Fruit fly (Drosophila melanogaster): Measurements from ENCODE around the gene CG12795.

CG12795 gene

dm6 chr2L:3435086-3435485 is 17.2 kb upstream of the CG12795 start (continued):
- TF ChIP-seq CG11560 (tag; IDR thresholded peaks at IDR 0.05): no peak
- TF ChIP-seq NC2α (GFP tag; optimal IDR thresholded peaks at IDR 0.05): no peak
- TF ChIP-seq CG15269 (tag; optimal IDR thresholded peaks at IDR 0.05): peak; percentile 41
- TF ChIP-seq CG12391 (tag; optimal IDR thresholded peaks at IDR 0.05): no peak
- no peak for TF ChIP-seq Dbx (GFP tag; IDR thresholded peaks at IDR 0.05)
- TF ChIP-seq Dll (GFP tag; IDR thresholded peaks at IDR 0.05; ENCODE audit: partially characterized antibody): no peak
- TF ChIP-seq Oli (tag; optimal IDR thresholded peaks at IDR 0.05): peak; percentile 59
- peak; percentile 35; the same call in 1 of the 2 replicates for TF ChIP-seq ap (GFP tag; IDR thresholded peaks at IDR 0.05)
- no peak for TF ChIP-seq aop (GFP tag; IDR thresholded peaks at IDR 0.05)
- no peak for TF ChIP-seq CG4707 (GFP tag; optimal IDR thresholded peaks at IDR 0.05)
- peak; percentile 39 for TF ChIP-seq CG7556 (GFP tag; optimal IDR thresholded peaks at IDR 0.05)
- TF ChIP-seq gt (GFP tag; IDR thresholded peaks at IDR 0.05): no peak
- no peak for TF ChIP-seq chinmo (GFP tag; IDR thresholded peaks at IDR 0.05; ENCODE audit: partially characterized antibody)
- peak; percentile 27 for TF ChIP-seq CG10654 (GFP tag; optimal IDR thresholded peaks at IDR 0.05)
- no peak for TF ChIP-seq tio (GFP tag; optimal IDR thresholded peaks at IDR 0.05)
- TF ChIP-seq MTF-1 (GFP tag; optimal IDR thresholded peaks at IDR 0.05; ENCODE audit: borderline replicate concordance): no peak
- no peak for TF ChIP-seq Hsf (GFP tag; optimal IDR thresholded peaks at IDR 0.05)
- TF ChIP-seq wdn (GFP tag; IDR thresholded peaks at IDR 0.05): no peak; the same call in 1 of the 2 replicates
- TF ChIP-seq al (GFP tag; IDR thresholded peaks at IDR 0.05): no peak
- TF ChIP-seq CG6813 (GFP tag; optimal IDR thresholded peaks at IDR 0.05): peak; percentile 28
- TF ChIP-seq CG12299 (tag; optimal IDR thresholded peaks at IDR 0.05): no peak
- TF ChIP-seq CG4282 (GFP tag; optimal IDR thresholded peaks at IDR 0.05): no peak
- peak; percentile 57 for TF ChIP-seq tgo (GFP tag; IDR thresholded peaks at IDR 0.05)
- TF ChIP-seq az2 (GFP tag; optimal IDR thresholded peaks at IDR 0.05): peak; percentile 37
- no peak for TF ChIP-seq Dp (GFP tag; optimal IDR thresholded peaks at IDR 0.05)
- TF ChIP-seq Nf-YC (tag; optimal IDR thresholded peaks at IDR 0.05): no peak
- TF ChIP-seq CG16815 (GFP tag; optimal IDR thresholded peaks at IDR 0.05): peak; percentile 22
- TF ChIP-seq fd64A (GFP tag; optimal IDR thresholded peaks at IDR 0.05): no peak
- TF ChIP-seq CG32772 (GFP tag; IDR thresholded peaks at IDR 0.05): 0 out of 2 replicates have a peak, but pooled peaks have one; percentile 49
- TF ChIP-seq org-1 (GFP tag; optimal IDR thresholded peaks at IDR 0.05): peak; percentile 37
- TF ChIP-seq slp2 (GFP tag; optimal IDR thresholded peaks at IDR 0.05): no peak
- TF ChIP-seq Aef1 (GFP tag; IDR thresholded peaks at IDR 0.05): peak; percentile 28; the same call in 1 of the 3 replicates
- TF ChIP-seq CG31224 (GFP tag; IDR thresholded peaks at IDR 0.05): 0 out of 2 replicates have a peak, but pooled peaks have one; percentile 24
- TF ChIP-seq CG31388 (GFP tag; optimal IDR thresholded peaks at IDR 0.05): no peak
- TF ChIP-seq caup (GFP tag; optimal IDR thresholded peaks at IDR 0.05; ENCODE audit: severe bottlenecking): no peak
- TF ChIP-seq stc (GFP tag; IDR thresholded peaks at IDR 0.05): peak; percentile 55; the same call in 1 of the 2 replicates
- no peak for TF ChIP-seq Awh (GFP tag; IDR thresholded peaks at IDR 0.05)
- 0 out of 2 replicates have a peak, but pooled peaks have one; percentile 25 for TF ChIP-seq CG4360 (GFP tag; IDR thresholded peaks at IDR 0.05)
- TF ChIP-seq CG14050 (GFP tag; IDR thresholded peaks at IDR 0.05): 0 out of 3 replicates have a peak, but pooled peaks have one; percentile 23
- no peak for TF ChIP-seq klu (GFP tag; IDR thresholded peaks at IDR 0.05)
- peak; percentile 9 for TF ChIP-seq Camta (GFP tag; optimal IDR thresholded peaks at IDR 0.05)
- TF ChIP-seq ssp (GFP tag; IDR thresholded peaks at IDR 0.05): peak; percentile 53; the same call in 1 of the 2 replicates
- no peak; the same call in 1 of the 2 replicates for TF ChIP-seq MBD-R2 (GFP tag; IDR thresholded peaks at IDR 0.05)
- no peak for TF ChIP-seq da (GFP tag; optimal IDR thresholded peaks at IDR 0.05)
- TF ChIP-seq hth (optimal IDR thresholded peaks at IDR 0.05): no peak
- TF ChIP-seq ranshi (GFP tag; IDR thresholded peaks at IDR 0.05): peak; percentile 56; the same call in 1 of the 2 replicates
- TF ChIP-seq Hmx (GFP tag; optimal IDR thresholded peaks at IDR 0.05): no peak
- TF ChIP-seq lmd (GFP tag; IDR thresholded peaks at IDR 0.05): peak; percentile 66
- TF ChIP-seq rib (GFP tag; IDR thresholded peaks at IDR 0.05): no peak
- no peak for TF ChIP-seq odd (GFP tag; optimal IDR thresholded peaks at IDR 0.05)
- TF ChIP-seq CG12744 (GFP tag; optimal IDR thresholded peaks at IDR 0.05): no peak
- no peak for TF ChIP-seq eve (GFP tag; optimal IDR thresholded peaks at IDR 0.05)
